Worm (Caenorhabditis elegans): ENCODE data around the gene Y57G11C.1142.

DNA sequence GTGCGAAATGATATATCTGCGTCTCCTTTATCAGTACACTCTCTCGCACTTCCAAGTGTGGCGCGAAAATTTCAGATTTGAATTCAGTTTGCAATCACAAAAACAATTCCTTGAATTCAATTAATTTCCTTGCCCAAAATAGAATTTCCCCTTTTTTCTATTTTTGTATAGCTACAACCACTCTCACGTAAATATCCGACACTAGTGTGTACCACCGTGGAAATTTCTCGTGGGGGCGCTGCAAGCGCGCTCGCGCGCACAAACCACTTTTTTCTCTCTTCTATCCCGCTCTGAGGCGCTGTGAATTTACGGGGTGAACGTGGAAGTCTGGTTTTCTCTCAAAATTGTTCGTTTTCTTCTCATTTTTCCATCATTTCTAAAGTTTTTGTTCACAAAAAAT is 20.9 kb upstream of the Y57G11C.1142 start, which contains the start of gene Y57G11C.8:
- TF ChIP-seq dao-5 (tag; optimal IDR thresholded peaks at IDR 0.05) (no peak), him-1 (tag; optimal IDR thresholded peaks at IDR 0.05) (no peak), W03F9.2 (tag; optimal IDR thresholded peaks at IDR 0.05) (no peak)
